Fruit fly (Drosophila melanogaster) whole organism, wandering third instar larva: ENCODE results near the gene Neurl4.

Experiments used
- CG32264 ChIP-seq: fragments of 200-800 bp; sonication (Bioruptor generic); optimal IDR thresholded peaks from 2 replicates; lab custom pipeline; 2016; ENCODE audit warnings: missing biosample characterization, missing genetic modification characterization
- CG9705 ChIP-seq: fragments of 200-800 bp; sonication (Bioruptor generic); optimal IDR thresholded peaks from 2 replicates; lab custom pipeline; 2018; ENCODE audit warnings: missing biosample characterization, mild to moderate bottlenecking, missing genetic modification characterization
- Dif ChIP-seq: fragments of 200-275, 200-300 bp; sonication (Bioruptor generic); optimal IDR thresholded peaks from 2 replicates; lab custom pipeline; 2018; ENCODE audit warnings: missing biosample characterization, missing genetic modification characterization; ENCODE audit not compliant: partially characterized antibody
- GATAd ChIP-seq: sonication (Bioruptor generic); optimal IDR thresholded peaks from 2 replicates; lab custom pipeline; 2016; ENCODE audit warnings: missing biosample characterization, missing genetic modification characterization
- Hr78 ChIP-seq: fragments of >200 bp; optimal IDR thresholded peaks from 2 replicates; lab custom pipeline; 2017; ENCODE audit warnings: missing biosample characterization, missing genetic modification characterization
- N ChIP-seq: fragments of >200 bp; optimal IDR thresholded peaks from 2 replicates; lab custom pipeline; 2018; ENCODE audit warnings: missing biosample characterization, missing external identifiers, missing genetic modification characterization
- Sp1 ChIP-seq: fragments of 200-800 bp; sonication (Bioruptor generic); optimal IDR thresholded peaks from 3 replicates; lab custom pipeline; 2019; ENCODE audit warnings: missing biosample characterization, mild to moderate bottlenecking, missing genetic modification characterization, moderate library complexity
- br ChIP-seq: fragments of 200-800 bp; sonication (Bioruptor generic); optimal IDR thresholded peaks from 2 replicates; lab custom pipeline; 2016; ENCODE audit warnings: missing biosample characterization, missing genetic modification characterization
- dl ChIP-seq, 2 experiments: fragments of 175-275, 200-275 bp in 1 of 2; fragments of 200-275 bp in 1 of 2; sonication (Bioruptor generic); optimal IDR thresholded peaks; lab custom pipeline; 2018; ENCODE audit warnings: mild to moderate bottlenecking in 2 of 2, missing biosample characterization in 2 of 2, missing genetic modification characterization in 2 of 2, moderate library complexity in 2 of 2; ENCODE audit not compliant: partially characterized antibody in 2 of 2, insufficient read depth in 1 of 2
- dsf ChIP-seq: sonication (Bioruptor generic); optimal IDR thresholded peaks from 2 replicates; lab custom pipeline; 2016; ENCODE audit warnings: missing biosample characterization, missing genetic modification characterization, borderline replicate concordance
- jim ChIP-seq: fragments of 175-275, 200-325 bp; sonication (Bioruptor generic); optimal IDR thresholded peaks from 2 replicates; lab custom pipeline; 2016; ENCODE audit warnings: missing biosample characterization, mild to moderate bottlenecking, missing genetic modification characterization
- pan ChIP-seq: fragments of >200 bp; optimal IDR thresholded peaks from 2 replicates; lab custom pipeline; 2017

DNA sequence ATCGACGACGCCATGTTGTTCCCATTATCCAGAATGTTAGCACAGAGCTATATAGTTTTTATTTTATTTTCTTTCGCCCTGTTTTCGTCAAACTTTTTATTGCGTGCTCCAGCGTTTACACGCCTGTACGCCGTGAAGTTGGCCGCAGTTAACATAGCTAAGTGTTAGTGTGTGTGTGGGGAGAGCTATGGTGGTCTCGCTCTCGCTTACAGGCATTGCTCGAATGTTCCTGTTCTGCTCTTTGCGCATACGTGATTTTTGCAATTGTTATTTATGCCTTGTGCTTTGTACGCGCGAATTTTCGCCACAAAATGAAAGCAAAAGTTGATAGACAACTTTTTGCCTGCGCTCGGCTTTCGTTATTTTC lies 45.7 kb downstream of the Neurl4 start:
- TF ChIP-seq dsf (GFP tag; lab: Kevin White, UChicago), result no peak
- no peak for TF ChIP-seq dl (GFP tag; optimal IDR thresholded peaks at IDR 0.05; lab: Kevin White, UChicago; ENCODE audit: insufficient read depth in 1 of 2, partially characterized antibody in 2 of 2)
- TF ChIP-seq jim (GFP tag; lab: Kevin White, UChicago), result no peak
- TF ChIP-seq CG9705 (GFP tag; lab: Kevin White, UChicago), result no peak
- TF ChIP-seq br (GFP tag; lab: Kevin White, UChicago), result peak; percentile 5
- TF ChIP-seq Dif (GFP tag; lab: Kevin White, UChicago), result peak; percentile 59
- no peak for TF ChIP-seq pan (lab: Kevin White, UChicago)
- no peak for TF ChIP-seq GATAd
- TF ChIP-seq Hr78 (GFP tag; lab: Kevin White, UChicago), result no peak
- peak; percentile 48 for TF ChIP-seq Sp1 (GFP tag; lab: Kevin White, UChicago)
- TF ChIP-seq N, result no peak
- no peak for TF ChIP-seq CG32264
